Worm (Caenorhabditis elegans) whole organism, late embryonic: Measurements from ENCODE around the gene F38B7.17.
A peak's percentile ranks its signal among the peaks of the same experiment; 100 is the strongest.

Source experiments
- C08G9.2 ChIP-seq: sonication (generic microtip); optimal IDR thresholded peaks from 2 replicates; lab custom pipeline; 2016; ENCODE audit warnings: mild to moderate bottlenecking, missing genetic modification characterization, moderate library complexity, missing compliant biosample characterization
- C38D4.7 ChIP-seq: fragments of 200-800 bp; sonication (Bioruptor generic); optimal IDR thresholded peaks from 2 replicates; lab custom pipeline; 2018; ENCODE audit warnings: mild to moderate bottlenecking, missing genetic modification characterization, moderate library complexity, missing compliant biosample characterization
- F13H6.1 ChIP-seq: sonication (generic microtip); optimal IDR thresholded peaks from 2 replicates; lab custom pipeline; 2016; ENCODE audit warnings: missing genetic modification characterization, missing compliant biosample characterization
- Y22D7AL.16 ChIP-seq: sonication (generic microtip); optimal IDR thresholded peaks from 2 replicates; lab custom pipeline; 2016; ENCODE audit warnings: missing genetic modification characterization, missing compliant biosample characterization
- ceh-14 ChIP-seq: sonication (generic microtip); optimal IDR thresholded peaks from 2 replicates; lab custom pipeline; 2016; ENCODE audit warnings: missing genotype, missing genetic modification characterization, missing compliant biosample characterization
- ceh-18 ChIP-seq: sonication (generic microtip); optimal IDR thresholded peaks from 2 replicates; lab custom pipeline; 2016; ENCODE audit warnings: missing genetic modification characterization, missing compliant biosample characterization
- ceh-22 ChIP-seq: sonication (generic microtip); optimal IDR thresholded peaks from 2 replicates; lab custom pipeline; 2017; ENCODE audit warnings: missing biosample characterization, missing genetic modification characterization
- ceh-31 ChIP-seq: sonication (generic microtip); optimal IDR thresholded peaks from 2 replicates; lab custom pipeline; 2016; ENCODE audit warnings: missing genetic modification characterization, missing compliant biosample characterization
- ceh-45 ChIP-seq: fragments of 200-800 bp; sonication (Bioruptor generic); IDR thresholded peaks from 2 replicates; pipeline ENCODE4 v1.3.6; 2022; ENCODE audit warnings: missing genetic modification reagents, missing genetic modification characterization, missing compliant biosample characterization
- che-1 ChIP-seq: sonication (generic microtip); optimal IDR thresholded peaks from 2 replicates; lab custom pipeline; 2016; ENCODE audit warnings: mild to moderate bottlenecking, missing genetic modification characterization, missing compliant biosample characterization
- dve-1 ChIP-seq: sonication (generic microtip); optimal IDR thresholded peaks from 2 replicates; lab custom pipeline; 2017; ENCODE audit warnings: antibody characterized with exemption, mild to moderate bottlenecking, missing genetic modification characterization, missing compliant biosample characterization
- elt-2 ChIP-seq: sonication (generic microtip); optimal IDR thresholded peaks from 2 replicates; lab custom pipeline; 2016; ENCODE audit warnings: missing genetic modification reagents, missing genetic modification characterization, missing compliant biosample characterization
- elt-4 ChIP-seq: sonication (generic microtip); optimal IDR thresholded peaks from 2 replicates; lab custom pipeline; 2016; ENCODE audit warnings: missing genetic modification characterization, missing compliant biosample characterization
- ets-4 ChIP-seq: sonication (generic microtip); optimal IDR thresholded peaks from 2 replicates; lab custom pipeline; 2016; ENCODE audit warnings: missing genetic modification characterization, missing compliant biosample characterization
- eyg-1 ChIP-seq: sonication (generic microtip); optimal IDR thresholded peaks from 2 replicates; lab custom pipeline; 2016; ENCODE audit warnings: missing genotype, missing genetic modification characterization, missing compliant biosample characterization
- fkh-6 ChIP-seq: sonication (generic microtip); optimal IDR thresholded peaks from 2 replicates; lab custom pipeline; 2016; ENCODE audit warnings: missing genetic modification characterization, missing compliant biosample characterization
- hlh-13 ChIP-seq: fragments of 200-800 bp; sonication (Bioruptor generic); optimal IDR thresholded peaks from 2 replicates; lab custom pipeline; 2018; ENCODE audit warnings: mild to moderate bottlenecking, missing genetic modification characterization, missing compliant biosample characterization
- hlh-30 ChIP-seq: sonication (generic microtip); optimal IDR thresholded peaks from 2 replicates; lab custom pipeline; 2017; ENCODE audit warnings: antibody characterized with exemption, missing genetic modification characterization, missing compliant biosample characterization; ENCODE audit not compliant: insufficient read depth
- hlh-6 ChIP-seq: sonication (generic microtip); optimal IDR thresholded peaks from 2 replicates; lab custom pipeline; 2016; ENCODE audit warnings: missing genotype, missing genetic modification characterization, missing compliant biosample characterization
- hlh-8 ChIP-seq: sonication (generic microtip); optimal IDR thresholded peaks from 2 replicates; lab custom pipeline; 2016; ENCODE audit warnings: missing genotype, missing genetic modification characterization, missing compliant biosample characterization
- lim-6 ChIP-seq: sonication (generic microtip); optimal IDR thresholded peaks from 2 replicates; lab custom pipeline; 2016; ENCODE audit warnings: missing genetic modification characterization, missing compliant biosample characterization
- madf-2 ChIP-seq: sonication (generic microtip); optimal IDR thresholded peaks from 2 replicates; lab custom pipeline; 2017; ENCODE audit warnings: missing genetic modification characterization, missing compliant biosample characterization
- mec-3 ChIP-seq: sonication (generic microtip); optimal IDR thresholded peaks from 2 replicates; lab custom pipeline; 2016; ENCODE audit warnings: borderline replicate concordance, missing genetic modification characterization, missing compliant biosample characterization
- nhr-11 ChIP-seq: fragments of 150-350 bp; optimal IDR thresholded peaks from 2 replicates; lab custom pipeline; 2014; ENCODE audit warnings: missing biosample characterization, missing genetic modification characterization
- nhr-232 ChIP-seq: sonication (generic microtip); optimal IDR thresholded peaks from 2 replicates; lab custom pipeline; 2016; ENCODE audit warnings: missing genetic modification characterization, missing compliant biosample characterization
- npax-4 ChIP-seq: sonication (generic microtip); optimal IDR thresholded peaks from 2 replicates; lab custom pipeline; 2016; ENCODE audit warnings: missing genetic modification characterization, missing compliant biosample characterization
- odd-2 ChIP-seq: sonication (generic microtip); optimal IDR thresholded peaks from 2 replicates; lab custom pipeline; 2017; ENCODE audit warnings: antibody characterized with exemption, mild to moderate bottlenecking, missing genetic modification characterization, missing compliant biosample characterization
- pag-3 ChIP-seq: sonication (generic microtip); optimal IDR thresholded peaks from 2 replicates; lab custom pipeline; 2016; ENCODE audit warnings: missing compliant biosample characterization, missing genetic modification characterization, borderline replicate concordance
- pat-9 ChIP-seq: fragments of 200-800 bp; sonication (Bioruptor generic); optimal IDR thresholded peaks from 2 replicates; lab custom pipeline; 2018; ENCODE audit warnings: mild to moderate bottlenecking, missing genetic modification characterization, moderate library complexity, missing compliant biosample characterization
- pax-1 ChIP-seq: fragments of 150-350 bp; optimal IDR thresholded peaks from 2 replicates; lab custom pipeline; 2014; ENCODE audit warnings: missing biosample characterization, missing genetic modification characterization
- pha-4 ChIP-seq: fragments of 150-350 bp; optimal IDR thresholded peaks from 2 replicates; lab custom pipeline; 2018; ENCODE audit warnings: missing biosample characterization, missing genetic modification reagents, missing genetic modification characterization
- pqm-1 ChIP-seq: sonication (generic microtip); optimal IDR thresholded peaks from 2 replicates; lab custom pipeline; 2016; ENCODE audit warnings: missing genetic modification characterization, missing compliant biosample characterization
- ref-2 ChIP-seq: sonication (generic microtip); optimal IDR thresholded peaks from 2 replicates; lab custom pipeline; 2016; ENCODE audit warnings: missing genetic modification characterization, missing compliant biosample characterization
- sdc-2 ChIP-seq: sonication (generic microtip); optimal IDR thresholded peaks from 2 replicates; lab custom pipeline; 2016; ENCODE audit warnings: missing genotype, missing genetic modification characterization, missing compliant biosample characterization
- sox-4 ChIP-seq: sonication (generic microtip); optimal IDR thresholded peaks from 2 replicates; lab custom pipeline; 2017; ENCODE audit warnings: mild to moderate bottlenecking, missing genetic modification characterization, inconsistent platforms, missing compliant biosample characterization
- syd-9 ChIP-seq: sonication (generic microtip); optimal IDR thresholded peaks from 2 replicates; lab custom pipeline; 2016; ENCODE audit warnings: mild to moderate bottlenecking, missing genetic modification characterization, moderate library complexity, missing compliant biosample characterization
- tbx-7 ChIP-seq: sonication (generic microtip); optimal IDR thresholded peaks from 2 replicates; lab custom pipeline; 2016; ENCODE audit warnings: missing genotype, missing genetic modification characterization, missing compliant biosample characterization
- ttx-3 ChIP-seq: sonication (generic microtip); optimal IDR thresholded peaks from 2 replicates; lab custom pipeline; 2016; ENCODE audit warnings: missing genetic modification reagents, missing genetic modification characterization, missing compliant biosample characterization
- unc-3 ChIP-seq, 2 experiments: fragments of 200-800 bp in 1 of 2; sonication (Bioruptor generic) in 1 of 2; sonication (generic microtip) in 1 of 2; conservative IDR thresholded peaks in 1 of 2; optimal IDR thresholded peaks in 1 of 2; 2 replicates each; pipeline versions ENCODE4 v1.3.6 to Lab custom; 2016 to 2022; ENCODE audit warnings: missing compliant biosample characterization in 2 of 2, missing genetic modification characterization in 2 of 2, missing genetic modification reagents in 1 of 2
- unc-42 ChIP-seq: sonication (generic microtip); optimal IDR thresholded peaks from 2 replicates; lab custom pipeline; 2016; ENCODE audit warnings: missing genotype, missing genetic modification characterization, missing compliant biosample characterization
- unc-86 ChIP-seq: sonication (generic microtip); optimal IDR thresholded peaks from 2 replicates; lab custom pipeline; 2016; ENCODE audit warnings: missing genetic modification characterization, missing compliant biosample characterization
- zip-5 ChIP-seq: sonication (generic microtip); optimal IDR thresholded peaks from 2 replicates; lab custom pipeline; 2016; ENCODE audit warnings: missing genetic modification characterization, missing compliant biosample characterization

The F38B7.17 gene

DNA sequence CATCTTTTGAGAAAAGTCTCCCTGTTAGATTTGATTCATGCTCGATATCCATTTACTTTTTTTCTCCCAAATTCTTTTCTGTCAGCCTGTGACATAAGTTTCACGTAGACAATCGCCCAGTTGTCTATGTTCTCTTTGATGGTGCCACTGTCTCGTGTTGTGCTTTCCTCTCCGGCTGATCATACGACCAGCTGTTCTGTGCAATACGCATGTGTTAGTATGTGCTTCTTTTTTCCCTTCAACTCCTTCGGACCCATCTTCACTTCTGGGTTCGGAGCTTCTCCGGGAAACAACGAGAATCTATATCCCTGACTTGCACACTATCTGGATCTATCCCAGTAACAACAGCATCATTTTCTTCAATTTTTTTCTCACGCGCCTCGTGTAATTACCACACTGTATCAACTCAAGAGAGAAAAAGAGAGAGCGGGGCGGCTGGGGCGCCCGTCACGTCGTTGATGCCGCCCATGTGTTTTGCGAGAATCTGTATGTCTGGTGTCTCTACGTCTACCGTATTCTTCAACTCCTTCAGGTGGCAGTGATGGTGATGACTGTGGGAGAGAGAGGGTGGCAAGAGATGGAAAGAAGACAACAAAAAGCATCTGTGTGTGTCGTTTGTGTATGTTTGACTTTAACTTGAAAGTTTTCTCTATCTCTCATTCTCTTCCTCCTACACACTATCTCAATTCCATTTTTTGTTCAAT is 16.8 kb downstream of the F38B7.17 start (continued):
- TF ChIP-seq elt-4 (tag; lab: Kevin White, UChicago) (no peak), nhr-232 (tag; lab: Kevin White, UChicago) (no peak), elt-2 (tag; lab: Kevin White, UChicago) (no peak), hlh-6 (tag; lab: Kevin White, UChicago) (no peak), nhr-11 (no peak), mec-3 (no peak), npax-4 (tag; lab: Kevin White, UChicago) (no peak), sdc-2 (peak; percentile 30), syd-9 (tag; lab: Kevin White, UChicago) (no peak), ceh-45 (GFP tag; lab: Robert Waterston, UW) (no peak), pag-3 (tag; lab: Kevin White, UChicago) (no peak), hlh-30 (tag; lab: Kevin White, UChicago) (peak; percentile 32), unc-42 (tag; lab: Kevin White, UChicago) (no peak), pha-4 (tag; lab: Kevin White, UChicago) (no peak), ets-4 (tag; lab: Kevin White, UChicago) (peak; percentile 33), tbx-7 (tag; lab: Kevin White, UChicago) (no peak), odd-2 (tag; lab: Kevin White, UChicago) (no peak), C08G9.2 (tag; lab: Kevin White, UChicago) (peak; percentile 22), sox-4 (tag; lab: Kevin White, UChicago) (no peak), F13H6.1 (tag; lab: Kevin White, UChicago) (peak; percentile 6), hlh-8 (peak; percentile 92), fkh-6 (no peak), pax-1 (no peak)

DNA sequence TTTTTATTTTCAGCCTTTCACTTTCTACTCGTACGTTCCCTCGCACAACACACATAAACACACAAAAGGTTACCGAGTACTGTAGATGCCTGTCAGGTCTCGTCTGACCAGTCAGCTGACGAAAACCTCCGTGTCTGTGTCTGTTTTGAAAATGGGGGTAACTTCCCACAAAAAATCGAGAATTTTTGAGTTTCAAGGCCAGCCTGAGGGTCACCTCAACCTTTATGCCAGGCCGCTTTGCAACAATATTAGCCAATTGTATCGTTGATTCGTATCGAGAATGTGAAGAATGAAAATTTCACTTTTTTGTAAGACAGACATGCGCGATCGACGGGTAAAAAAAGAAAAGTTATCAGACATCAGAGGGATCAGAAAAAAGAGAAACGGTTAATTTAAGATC is 17.7 kb downstream of the F38B7.17 start:
- TF ChIP-seq madf-2 (tag; lab: Kevin White, UChicago) = no peak
- no peak for TF ChIP-seq mec-3
- no peak for TF ChIP-seq syd-9 (tag; lab: Kevin White, UChicago)
- no peak for TF ChIP-seq C08G9.2 (tag; lab: Kevin White, UChicago)
- TF ChIP-seq eyg-1 = no peak
- no peak for TF ChIP-seq lim-6
- no peak for TF ChIP-seq npax-4 (tag; lab: Kevin White, UChicago)
- no peak for TF ChIP-seq dve-1
- no peak for TF ChIP-seq pax-1
- no peak for TF ChIP-seq hlh-13 (GFP tag; lab: Kevin White, UChicago)
- no peak for TF ChIP-seq ceh-31 (tag; lab: Kevin White, UChicago)
- TF ChIP-seq pqm-1 (tag; lab: Kevin White, UChicago) = no peak
- no peak for TF ChIP-seq nhr-232 (tag; lab: Kevin White, UChicago)

DNA sequence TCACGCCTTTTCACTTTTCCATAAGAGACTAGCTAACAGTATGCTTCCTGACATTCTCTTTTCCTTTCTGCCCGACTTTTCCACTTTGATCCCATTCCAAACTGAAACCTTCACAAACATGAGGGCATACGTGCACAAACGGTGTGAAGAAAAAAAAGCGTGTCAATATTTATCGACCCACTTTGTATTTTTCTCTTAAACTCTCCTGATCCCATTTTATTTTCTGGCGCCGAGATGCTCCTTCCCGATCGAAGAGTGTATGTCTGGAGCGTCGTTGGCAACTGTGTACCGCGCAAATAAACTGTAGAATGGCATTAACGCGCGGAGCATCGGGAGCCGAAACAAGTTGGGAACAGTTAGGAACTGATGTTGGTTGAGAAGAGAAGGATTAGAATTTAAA is 19.2 kb downstream of the F38B7.17 start:
- no peak for TF ChIP-seq hlh-6 (tag; lab: Kevin White, UChicago)
- no peak for TF ChIP-seq tbx-7 (tag; lab: Kevin White, UChicago)
- no peak for TF ChIP-seq unc-86
- peak; percentile 6 for TF ChIP-seq ceh-18 (tag; lab: Kevin White, UChicago)

DNA sequence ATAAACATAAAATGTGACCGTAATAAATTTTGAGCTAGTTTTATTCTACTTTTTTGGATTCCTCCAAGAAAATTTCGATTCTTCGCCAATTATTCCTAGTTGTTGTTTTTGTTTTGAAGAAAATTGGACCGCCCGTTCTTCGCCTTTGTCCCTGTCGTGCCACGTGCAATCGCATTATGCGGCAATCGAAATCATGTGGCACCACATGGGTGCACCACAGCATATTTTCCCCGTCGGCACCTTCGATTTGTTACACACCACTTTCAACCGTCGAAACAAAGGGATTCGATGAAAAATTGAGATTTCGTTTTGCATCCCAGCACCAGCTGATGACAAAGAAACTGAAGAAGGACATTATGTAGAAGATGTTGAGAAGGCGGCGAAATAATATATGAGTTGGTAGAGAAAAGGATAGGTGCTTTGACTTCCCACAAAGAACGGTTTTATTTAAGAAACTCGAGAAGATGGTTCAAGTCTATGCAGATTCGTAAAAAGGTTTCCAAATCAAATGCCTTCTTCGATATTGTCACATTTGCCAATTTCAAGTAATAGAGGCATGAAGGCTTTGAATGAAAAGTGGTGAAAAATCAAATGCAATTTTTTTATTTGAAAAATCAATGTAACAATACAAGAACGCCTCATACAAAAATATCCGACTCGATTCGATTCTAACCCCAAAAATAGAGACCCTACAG is 20.0 kb downstream of the F38B7.17 start:
- peak; percentile 71 for TF ChIP-seq hlh-8
- no peak for TF ChIP-seq Y22D7AL.16 (tag; lab: Kevin White, UChicago)
- TF ChIP-seq pat-9 = no peak
- no peak for TF ChIP-seq F13H6.1 (tag; lab: Kevin White, UChicago)
- TF ChIP-seq ets-4 (tag; lab: Kevin White, UChicago) = no peak
- TF ChIP-seq npax-4 (tag; lab: Kevin White, UChicago) = no peak
- no peak for TF ChIP-seq zip-5 (tag; lab: Kevin White, UChicago)
- no peak for TF ChIP-seq che-1
- TF ChIP-seq hlh-30 (tag; lab: Kevin White, UChicago) = peak; percentile 63
- TF ChIP-seq unc-3 (GFP tag; conservative IDR thresholded peaks at IDR 0.05; lab: Robert Waterston, UW) = no peak
- TF ChIP-seq unc-3 (tag; optimal IDR thresholded peaks at IDR 0.05; lab: Kevin White, UChicago) = no peak
- no peak for TF ChIP-seq ceh-31 (tag; lab: Kevin White, UChicago)
- peak; percentile 14 for TF ChIP-seq ref-2 (tag; lab: Kevin White, UChicago)
- no peak for TF ChIP-seq ceh-22 (tag; lab: Kevin White, UChicago)
- no peak for TF ChIP-seq ceh-14 (tag; lab: Kevin White, UChicago)
- no peak for TF ChIP-seq ttx-3
- no peak for TF ChIP-seq C38D4.7
